Fruit fly (Drosophila melanogaster) whole organism, prepupa: ENCODE results near the gene CG3982.

ENCODE experiments used
- CG10631 ChIP-seq: fragments of 200-800 bp; sonication (Bioruptor generic); optimal IDR thresholded peaks from 2 replicates; lab custom pipeline; 2016; ENCODE audit warnings: missing biosample characterization, missing genetic modification characterization
- CG10669 ChIP-seq: fragments of 200-800 bp; sonication (Bioruptor generic); optimal IDR thresholded peaks from 3 replicates; lab custom pipeline; 2018; ENCODE audit warnings: missing biosample characterization, mild to moderate bottlenecking, missing genetic modification characterization, moderate library complexity
- CG11294 ChIP-seq: fragments of 200-800 bp; sonication (Bioruptor generic); IDR thresholded peaks from 2 replicates; pipeline ENCODE4 v1.3.6; 2022; ENCODE audit warnings: missing biosample characterization, missing genetic modification characterization
- CG11762 ChIP-seq: fragments of 200-800 bp; sonication (Bioruptor generic); optimal IDR thresholded peaks from 3 replicates; lab custom pipeline; 2016; ENCODE audit warnings: missing biosample characterization, missing genetic modification characterization; ENCODE audit not compliant: insufficient read depth
- CG15336 ChIP-seq: fragments of 200-800 bp; sonication (Bioruptor generic); IDR thresholded peaks from 2 replicates; pipeline ENCODE4 v1.3.6; 2022; ENCODE audit warnings: missing biosample characterization, missing genetic modification characterization
- CG16779 ChIP-seq: fragments of 200-800 bp; sonication (Bioruptor generic); optimal IDR thresholded peaks from 3 replicates; lab custom pipeline; 2017; ENCODE audit warnings: missing biosample characterization, mild to moderate bottlenecking, missing genetic modification characterization
- CG3032 ChIP-seq: fragments of 200-800 bp; optimal IDR thresholded peaks from 2 replicates; lab custom pipeline; 2019; ENCODE audit warnings: missing biosample characterization, mild to moderate bottlenecking, missing genetic modification characterization, moderate library complexity
- CG31627 ChIP-seq: fragments of 200-800 bp; sonication (Bioruptor generic); optimal IDR thresholded peaks from 3 replicates; lab custom pipeline; 2016; ENCODE audit warnings: missing biosample characterization, missing genetic modification characterization
- CG32006 ChIP-seq: fragments of 200-800 bp; sonication (Bioruptor generic); optimal IDR thresholded peaks from 3 replicates; lab custom pipeline; 2017; ENCODE audit warnings: missing biosample characterization, mild to moderate bottlenecking, missing genetic modification characterization
- CG4318 ChIP-seq: fragments of 200-800 bp; sonication (Bioruptor generic); optimal IDR thresholded peaks from 3 replicates; lab custom pipeline; 2017; ENCODE audit warnings: missing biosample characterization, mild to moderate bottlenecking, missing genetic modification characterization
- CG6163 ChIP-seq: fragments of 200-800 bp; sonication (Bioruptor generic); IDR thresholded peaks from 3 replicates; pipeline ENCODE4 v1.3.6; 2022; ENCODE audit warnings: missing biosample characterization, missing genetic modification characterization
- CG6792 ChIP-seq: fragments of 200-800 bp; sonication (Bioruptor generic); optimal IDR thresholded peaks from 3 replicates; lab custom pipeline; 2016; ENCODE audit warnings: missing biosample characterization, missing genetic modification characterization
- CG6808 ChIP-seq: fragments of 200-800 bp; sonication (Bioruptor generic); optimal IDR thresholded peaks from 3 replicates; lab custom pipeline; 2017; ENCODE audit warnings: missing biosample characterization, missing genetic modification characterization, mild to moderate bottlenecking, moderate library complexity, missing genetic modification reagents
- CG8119 ChIP-seq: fragments of 200-800 bp; sonication (Bioruptor generic); IDR thresholded peaks from 3 replicates; pipeline ENCODE4 v1.3.6; 2022; ENCODE audit warnings: missing biosample characterization, missing genetic modification characterization
- CG8632 ChIP-seq: fragments of 200-800 bp; sonication (Bioruptor generic); optimal IDR thresholded peaks from 3 replicates; lab custom pipeline; 2016; ENCODE audit warnings: missing biosample characterization, missing genetic modification characterization
- CG9139 ChIP-seq: fragments of 200-800 bp; sonication (Bioruptor generic); optimal IDR thresholded peaks from 3 replicates; lab custom pipeline; 2017; ENCODE audit warnings: missing biosample characterization, mild to moderate bottlenecking, missing genetic modification characterization
- Eip75B ChIP-seq: fragments of 200-800 bp; sonication (Bioruptor generic); optimal IDR thresholded peaks from 3 replicates; lab custom pipeline; 2016; ENCODE audit warnings: missing biosample characterization, missing genetic modification characterization
- Eip78C ChIP-seq: fragments of 200-800 bp; sonication (Bioruptor generic); peaks from one replicate; lab custom pipeline; 2016; ENCODE audit warnings: missing biosample characterization, missing genetic modification characterization
- Eip93F ChIP-seq: fragments of 200-800 bp; sonication (Bioruptor generic); optimal IDR thresholded peaks from 2 replicates; lab custom pipeline; 2016; ENCODE audit warnings: missing biosample characterization, mild to moderate bottlenecking, missing genetic modification characterization
- Ets21C ChIP-seq: fragments of 200-800 bp; sonication (Bioruptor generic); optimal IDR thresholded peaks from 3 replicates; lab custom pipeline; 2016; ENCODE audit warnings: missing biosample characterization, missing genetic modification characterization
- Gug ChIP-seq: fragments of 200-800 bp; sonication (Bioruptor generic); IDR thresholded peaks from 2 replicates; pipeline ENCODE4 v1.3.6; 2022; ENCODE audit warnings: missing biosample characterization, missing genetic modification characterization
- Hr38 ChIP-seq: sonication (Bioruptor generic); optimal IDR thresholded peaks from 2 replicates; lab custom pipeline; 2016; ENCODE audit warnings: missing biosample characterization, missing genetic modification characterization
- Hr39 ChIP-seq: fragments of 200-800 bp; sonication (Bioruptor generic); optimal IDR thresholded peaks from 2 replicates; lab custom pipeline; 2016; ENCODE audit warnings: missing biosample characterization, missing genetic modification characterization
- Hr4 ChIP-seq: fragments of 200-800 bp; sonication (Bioruptor generic); optimal IDR thresholded peaks from 3 replicates; lab custom pipeline; 2016; ENCODE audit warnings: missing biosample characterization, missing genetic modification characterization
- Met ChIP-seq: fragments of 200-800 bp; sonication (Bioruptor generic); optimal IDR thresholded peaks from 3 replicates; lab custom pipeline; 2016; ENCODE audit warnings: missing biosample characterization, missing genetic modification characterization
- OdsH ChIP-seq: fragments of 200-800 bp; sonication (Bioruptor generic); optimal IDR thresholded peaks from 3 replicates; lab custom pipeline; 2016; ENCODE audit warnings: missing biosample characterization, missing genetic modification characterization
- Sox102F ChIP-seq: fragments of 200-800 bp; sonication (Bioruptor generic); optimal IDR thresholded peaks from 2 replicates; lab custom pipeline; 2016; ENCODE audit warnings: missing biosample characterization, mild to moderate bottlenecking, missing genetic modification characterization
- Sox14 ChIP-seq: fragments of 200-800 bp; sonication (Bioruptor generic); optimal IDR thresholded peaks from 3 replicates; lab custom pipeline; 2016; ENCODE audit warnings: missing biosample characterization, missing genetic modification characterization
- Sox15 ChIP-seq: fragments of 200-800 bp; sonication (Bioruptor generic); optimal IDR thresholded peaks from 3 replicates; lab custom pipeline; 2016; ENCODE audit warnings: missing biosample characterization, missing genetic modification characterization
- achi ChIP-seq: fragments of 200-800 bp; sonication (Bioruptor generic); optimal IDR thresholded peaks from 3 replicates; lab custom pipeline; 2016; ENCODE audit warnings: missing biosample characterization, missing genetic modification characterization
- acj6 ChIP-seq: fragments of 200-800 bp; sonication (Bioruptor generic); optimal IDR thresholded peaks from 3 replicates; lab custom pipeline; 2016; ENCODE audit warnings: missing biosample characterization, missing genetic modification characterization
- cyc ChIP-seq: fragments of 200-800 bp; sonication (Bioruptor generic); optimal IDR thresholded peaks from 3 replicates; lab custom pipeline; 2016; ENCODE audit warnings: missing biosample characterization, missing genetic modification characterization
- dsx ChIP-seq: fragments of 200-800 bp; optimal IDR thresholded peaks from 3 replicates; lab custom pipeline; 2019; ENCODE audit warnings: missing biosample characterization, mild to moderate bottlenecking, missing genetic modification characterization, moderate library complexity; ENCODE audit not compliant: poor library complexity, severe bottlenecking
- esn ChIP-seq: fragments of 200-800 bp; sonication (Bioruptor generic); optimal IDR thresholded peaks from 2 replicates; lab custom pipeline; 2016; ENCODE audit warnings: missing biosample characterization, mild to moderate bottlenecking, missing genetic modification characterization, moderate library complexity
- fd85E ChIP-seq: fragments of 200-800 bp; sonication (Bioruptor generic); optimal IDR thresholded peaks from 3 replicates; lab custom pipeline; 2016; ENCODE audit warnings: missing biosample characterization, missing genetic modification characterization
- fkh ChIP-seq: fragments of 200-800 bp; sonication (Bioruptor generic); optimal IDR thresholded peaks from 3 replicates; lab custom pipeline; 2017; ENCODE audit warnings: missing biosample characterization, mild to moderate bottlenecking, missing genetic modification characterization, moderate library complexity
- lz ChIP-seq: fragments of 200-800 bp; sonication (Bioruptor generic); optimal IDR thresholded peaks from 3 replicates; lab custom pipeline; 2016; ENCODE audit warnings: missing biosample characterization, missing genetic modification characterization
- net ChIP-seq: fragments of 200-800 bp; sonication (Bioruptor generic); optimal IDR thresholded peaks from 3 replicates; lab custom pipeline; 2016; ENCODE audit warnings: missing biosample characterization, missing genetic modification characterization
- pdm3 ChIP-seq: fragments of 200-800 bp; sonication (Bioruptor generic); optimal IDR thresholded peaks from 3 replicates; lab custom pipeline; 2016; ENCODE audit warnings: missing biosample characterization, missing genetic modification characterization
- salr ChIP-seq, 2 experiments: fragments of 200-800 bp; sonication (Bioruptor generic); optimal IDR thresholded peaks; 3 replicates each; lab custom pipeline; 2016 to 2018; ENCODE audit warnings: missing biosample characterization in 2 of 2, missing genetic modification characterization in 2 of 2, mild to moderate bottlenecking in 1 of 2
- spab ChIP-seq: fragments of 200-800 bp; sonication (Bioruptor generic); optimal IDR thresholded peaks from 2 replicates; lab custom pipeline; 2017; ENCODE audit warnings: missing biosample characterization, mild to moderate bottlenecking, missing genetic modification characterization, missing genetic modification reagents
- ss ChIP-seq, 2 experiments: fragments of 200-800 bp; sonication (Bioruptor generic); optimal IDR thresholded peaks; 2 replicates in 1 of 2; 3 replicates in 1 of 2; lab custom pipeline; 2017 to 2018; ENCODE audit warnings: mild to moderate bottlenecking in 2 of 2, missing biosample characterization in 2 of 2, missing genetic modification characterization in 2 of 2, moderate library complexity in 1 of 2
- svp ChIP-seq: fragments of 200-800 bp; sonication (Bioruptor generic); peaks from one replicate; lab custom pipeline; 2016; ENCODE audit warnings: missing biosample characterization, missing genetic modification characterization
- topi ChIP-seq: fragments of 200-800 bp; sonication (Bioruptor generic); optimal IDR thresholded peaks from 3 replicates; lab custom pipeline; 2016; ENCODE audit warnings: missing biosample characterization, missing genetic modification characterization
- vri ChIP-seq: fragments of 200-800 bp; sonication (Bioruptor generic); optimal IDR thresholded peaks from 3 replicates; lab custom pipeline; 2016; ENCODE audit warnings: missing biosample characterization, mild to moderate bottlenecking, missing genetic modification characterization

Gene CG3982

dm6 chr3L:9435831-9436230, 18.6 kb upstream of the CG3982 start:
- no peak for TF ChIP-seq dsx (GFP tag; lab: Kevin White, UChicago)
- no peak for TF ChIP-seq fkh (GFP tag; lab: Kevin White, UChicago)
- TF ChIP-seq CG9139 (GFP tag; lab: Kevin White, UChicago) = no peak
- no peak for TF ChIP-seq Hr38 (GFP tag; lab: Kevin White, UChicago)
- TF ChIP-seq Hr4 (GFP tag; lab: Kevin White, UChicago) = no peak
- TF ChIP-seq achi = no peak
- TF ChIP-seq CG6808 (GFP tag; lab: Kevin White, UChicago) = no peak
- TF ChIP-seq spab (GFP tag; lab: Kevin White, UChicago) = no peak
- TF ChIP-seq CG11294 (GFP tag; lab: Robert Waterston, UW) = no peak
- TF ChIP-seq Met = no peak
- no peak for TF ChIP-seq topi
- no peak for TF ChIP-seq Eip93F (GFP tag; lab: Kevin White, UChicago)
- TF ChIP-seq svp (GFP tag; lab: Kevin White, UChicago) = no peak
- no peak for TF ChIP-seq Ets21C (GFP tag; lab: Kevin White, UChicago)
- no peak for TF ChIP-seq CG10669 (GFP tag; lab: Kevin White, UChicago)

- TF ChIP-seq esn (GFP tag; lab: Kevin White, UChicago) (peak; percentile 78), Eip75B (GFP tag; lab: Kevin White, UChicago) (peak; percentile 59), CG6792 (peak; percentile 12), CG31627 (GFP tag; lab: Kevin White, UChicago) (peak; percentile 67), CG15336 (GFP tag; lab: Robert Waterston, UW) (peak; percentile 57), fd85E (GFP tag; lab: Kevin White, UChicago) (no peak), vri (GFP tag; lab: Kevin White, UChicago) (peak; percentile 41), CG3032 (peak; percentile 24), pdm3 (peak; percentile 75), CG8119 (GFP tag; lab: Robert Waterston, UW) (peak; percentile 35; the same call in 1 of the 3 replicates), acj6 (GFP tag; lab: Kevin White, UChicago) (peak; percentile 51), salr (GFP tag; optimal IDR thresholded peaks at IDR 0.05; lab: Kevin White, UChicago) (peak in 1 of 2 experiments; percentile 43), ss (GFP tag; optimal IDR thresholded peaks at IDR 0.05; lab: Kevin White, UChicago) (no peak), lz (GFP tag; lab: Kevin White, UChicago) (peak; percentile 57), CG10669 (GFP tag; lab: Kevin White, UChicago) (no peak), svp (GFP tag; lab: Kevin White, UChicago) (peak; percentile 77), CG11762 (GFP tag; lab: Kevin White, UChicago) (no peak), achi (peak; percentile 65), CG32006 (peak; percentile 56), Hr39 (GFP tag; lab: Kevin White, UChicago) (peak; percentile 71), net (GFP tag; lab: Kevin White, UChicago) (peak; percentile 32), Sox14 (GFP tag; lab: Kevin White, UChicago) (peak; percentile 58), Eip78C (GFP tag; lab: Kevin White, UChicago) (peak; percentile 61), dsx (GFP tag; lab: Kevin White, UChicago) (no peak), CG4318 (GFP tag; lab: Kevin White, UChicago) (no peak), cyc (GFP tag; lab: Kevin White, UChicago) (no peak), CG8632 (peak; percentile 14), fkh (GFP tag; lab: Kevin White, UChicago) (no peak), Gug (GFP tag; lab: Robert Waterston, UW) (no peak), CG6163 (GFP tag; lab: Robert Waterston, UW) (no peak), CG16779 (tag; lab: Kevin White, UChicago) (no peak), Sox15 (GFP tag; lab: Kevin White, UChicago) (peak; percentile 28), Sox102F (GFP tag; lab: Kevin White, UChicago) (peak; percentile 60), topi (peak; percentile 33), CG10631 (GFP tag; lab: Kevin White, UChicago) (no peak), OdsH (GFP tag; lab: Kevin White, UChicago) (peak; percentile 67), Hr4 (GFP tag; lab: Kevin White, UChicago) (peak; percentile 79), Met (peak; percentile 63), Eip93F (GFP tag; lab: Kevin White, UChicago) (no peak)
- TF ChIP-seq, all 60 proteins: peak for 26
Measured at dm6 chr3L:9435315-9435714, 18.1 kb upstream of the CG3982 start, which contains the start of gene CG42526. TSS of gene CG42526 (minus strand) at chr3L:9435399.
